Fruit fly (Drosophila melanogaster): Measurements from ENCODE around the gene CG13639.

dm6 chr3R:24889303-24889892 is 29.2 kb upstream of the CG13639 start:
- TF ChIP-seq pan (optimal IDR thresholded peaks at IDR 0.05), result no peak
- TF ChIP-seq woc (GFP tag; optimal IDR thresholded peaks at IDR 0.05), result no peak
- TF ChIP-seq CG9705 (GFP tag; optimal IDR thresholded peaks at IDR 0.05), result no peak

All from whole organism, wandering third instar larva.